Worm (Caenorhabditis elegans) whole organism, L1 larva: ENCODE results near the gene Y38C1AA.7.

Experiments used
- egl-13 ChIP-seq: sonication (generic microtip); optimal IDR thresholded peaks from 2 replicates; lab custom pipeline; 2016; ENCODE audit warnings: missing genotype, missing genetic modification reagents, missing genetic modification characterization, missing compliant biosample characterization
- elt-3 ChIP-seq, 6 experiments: fragments of 150-350 bp in 1 of 6; sonication (generic microtip); optimal IDR thresholded peaks; 2 replicates each; lab custom pipeline; 2017 to 2018; ENCODE audit warnings: missing biosample characterization in 6 of 6, missing genetic modification characterization in 6 of 6, inconsistent platforms in 1 of 6
- nhr-12 ChIP-seq: sonication (generic microtip); optimal IDR thresholded peaks from 2 replicates; lab custom pipeline; 2017; ENCODE audit warnings: missing biosample characterization, missing genetic modification characterization
- nhr-71 ChIP-seq: sonication (generic microtip); optimal IDR thresholded peaks from 2 replicates; lab custom pipeline; 2016; ENCODE audit warnings: mild to moderate bottlenecking, missing genetic modification characterization, moderate library complexity, missing compliant biosample characterization
- nhr-76 ChIP-seq: sonication (generic microtip); optimal IDR thresholded peaks from 2 replicates; lab custom pipeline; 2017; ENCODE audit warnings: missing biosample characterization, missing genetic modification characterization

- no peak for TF ChIP-seq nhr-12
- TF ChIP-seq nhr-71 (tag; lab: Kevin White, UChicago): no peak
- TF ChIP-seq egl-13: no peak
- no peak for TF ChIP-seq nhr-76
- no peak for TF ChIP-seq elt-3 (tag; optimal IDR thresholded peaks at IDR 0.05; lab: Kevin White, UChicago)
Observed at ce11 chrIV:204998-205397, 46.2 kb downstream of the Y38C1AA.7 start, which contains the start of gene coa-1.
